Worm (Caenorhabditis elegans) whole organism, midembryonic: ENCODE measurements around the gene Y27F2A.11.

Experiments used
- T22C8.4 ChIP-seq: fragments of 200-800 bp; sonication (Bioruptor generic); IDR thresholded peaks from 2 replicates; pipeline ENCODE4 v1.3.6; 2022; ENCODE audit warnings: missing genetic modification characterization, missing compliant biosample characterization
- cog-1 ChIP-seq: sonication (generic microtip); optimal IDR thresholded peaks from 2 replicates; lab custom pipeline; 2016; ENCODE audit warnings: missing genetic modification characterization, missing compliant biosample characterization
- flt-1 ChIP-seq: fragments of 200-800 bp; sonication (Bioruptor generic); IDR thresholded peaks from 2 replicates; pipeline ENCODE4 v1.3.6; 2022; ENCODE audit warnings: missing genetic modification characterization, missing compliant biosample characterization
- klf-2 ChIP-seq: fragments of 200-800 bp; sonication (Bioruptor generic); conservative IDR thresholded peaks from 2 replicates; pipeline ENCODE4 v1.3.6; 2022; ENCODE audit warnings: missing genetic modification reagents, missing genetic modification characterization, missing compliant biosample characterization
- med-1 ChIP-seq: sonication (generic microtip); optimal IDR thresholded peaks from 2 replicates; lab custom pipeline; 2017; ENCODE audit warnings: missing genetic modification characterization, mild to moderate bottlenecking, missing compliant biosample characterization, antibody characterized with exemption, missing genetic modification reagents; ENCODE audit not compliant: insufficient read depth
- ref-1 ChIP-seq: fragments of 200-800 bp; sonication (Bioruptor generic); conservative IDR thresholded peaks from 2 replicates; pipeline ENCODE4 v1.3.6; 2022; ENCODE audit warnings: missing genetic modification reagents, missing genetic modification characterization, missing compliant biosample characterization
- ztf-23 ChIP-seq: fragments of 200-800 bp; sonication (Bioruptor generic); IDR thresholded peaks from 2 replicates; pipeline ENCODE4 v1.3.6; 2022; ENCODE audit warnings: missing genetic modification reagents, missing genetic modification characterization, missing compliant biosample characterization
- ztf-29 ChIP-seq: fragments of 200-800 bp; sonication (Bioruptor generic); IDR thresholded peaks from 2 replicates; pipeline ENCODE4 v1.3.6; 2022; ENCODE audit warnings: missing genetic modification reagents, missing genetic modification characterization, missing compliant biosample characterization

DNA sequence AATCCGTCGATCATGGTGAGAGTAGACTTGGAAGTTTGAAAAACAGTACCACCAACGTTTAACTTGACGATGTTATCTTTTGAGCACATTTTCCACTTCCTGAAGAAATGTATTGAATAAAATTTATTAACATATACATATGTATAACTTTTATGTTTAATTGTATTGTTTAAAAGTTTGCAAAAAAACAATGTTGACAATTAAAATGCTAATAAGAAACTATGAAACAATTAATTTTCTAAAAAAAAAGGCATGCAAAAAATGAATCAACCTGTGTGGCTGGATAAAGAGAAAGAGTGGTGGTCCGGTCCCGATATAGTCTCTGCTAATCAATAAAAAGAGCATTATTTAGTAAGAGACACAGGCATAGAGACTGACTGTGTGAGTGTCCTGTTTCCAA, 45.6 kb downstream of the Y27F2A.11 start, which contains the start of gene C17F4.8:
- TF ChIP-seq flt-1 (no peak), ztf-29 (GFP tag; lab: Robert Waterston, UW) (no peak), cog-1 (tag; lab: Kevin White, UChicago) (no peak), T22C8.4 (no peak), med-1 (GFP tag; lab: Kevin White, UChicago) (no peak), ztf-23 (GFP tag; lab: Robert Waterston, UW) (no peak), klf-2 (GFP tag; lab: Robert Waterston, UW) (no peak), ref-1 (GFP tag; lab: Robert Waterston, UW) (no peak)
